Fruit fly (Drosophila melanogaster) whole organism, embryonic: ENCODE results near the gene CG14286.

Experiments used
- ATbp ChIP-seq: fragments of 200-800 bp; sonication (Bioruptor generic); optimal IDR thresholded peaks from 2 replicates; lab custom pipeline; 2017; ENCODE audit warnings: missing biosample characterization, mild to moderate bottlenecking, missing genetic modification characterization, missing genetic modification reagents
- Blimp-1 ChIP-seq: fragments of 200-800 bp; sonication (Bioruptor generic); optimal IDR thresholded peaks from 3 replicates; lab custom pipeline; 2018; ENCODE audit warnings: missing biosample characterization, missing genetic modification characterization, mild to moderate bottlenecking, moderate library complexity, missing genetic modification reagents
- Bteb2 ChIP-seq: fragments of 200-800 bp; sonication (Bioruptor generic); optimal IDR thresholded peaks from 2 replicates; lab custom pipeline; 2016; ENCODE audit warnings: missing biosample characterization, missing genetic modification characterization
- CG1024 ChIP-seq: fragments of 200-800 bp; sonication (Bioruptor generic); IDR thresholded peaks from 2 replicates; pipeline ENCODE4 v1.3.6; 2022; ENCODE audit warnings: missing biosample characterization, missing genetic modification characterization
- CG10321 ChIP-seq: fragments of 200-800 bp; sonication (Bioruptor generic); IDR thresholded peaks from 2 replicates; pipeline ENCODE4 v1.3.6; 2022; ENCODE audit warnings: missing biosample characterization, missing genetic modification characterization
- CG10431 ChIP-seq: fragments of 200-800 bp; sonication (Bioruptor generic); optimal IDR thresholded peaks from 3 replicates; lab custom pipeline; 2018; ENCODE audit warnings: missing biosample characterization, mild to moderate bottlenecking, missing genetic modification characterization
- CG11696 ChIP-seq: fragments of 200-800 bp; sonication (Bioruptor generic); IDR thresholded peaks from 2 replicates; pipeline ENCODE4 v1.3.6; 2022; ENCODE audit warnings: missing biosample characterization, missing genetic modification characterization
- CG15073 ChIP-seq: fragments of 200-800 bp; sonication (Bioruptor generic); optimal IDR thresholded peaks from 2 replicates; lab custom pipeline; 2016; ENCODE audit warnings: missing biosample characterization, missing genetic modification characterization
- CG17385 ChIP-seq: fragments of 200-800 bp; sonication (Bioruptor generic); optimal IDR thresholded peaks from 3 replicates; lab custom pipeline; 2018; ENCODE audit warnings: missing biosample characterization, mild to moderate bottlenecking, missing genetic modification characterization
- CG18764 ChIP-seq: fragments of 200-800 bp; sonication (Bioruptor generic); optimal IDR thresholded peaks from 3 replicates; lab custom pipeline; 2016; ENCODE audit warnings: missing biosample characterization, missing genetic modification characterization
- CG2116 ChIP-seq: fragments of 200-800 bp; sonication (Bioruptor generic); optimal IDR thresholded peaks from 3 replicates; lab custom pipeline; 2018; ENCODE audit warnings: missing biosample characterization, mild to moderate bottlenecking, missing genetic modification characterization
- CG30020 ChIP-seq: fragments of 200-800 bp; optimal IDR thresholded peaks from 2 replicates; lab custom pipeline; 2019; ENCODE audit warnings: missing biosample characterization, mild to moderate bottlenecking, missing genetic modification characterization, moderate library complexity
- CG30403 ChIP-seq: fragments of 200-800 bp; sonication (Bioruptor generic); optimal IDR thresholded peaks from 3 replicates; lab custom pipeline; 2016; ENCODE audit warnings: missing biosample characterization, missing genetic modification characterization
- CG30431 ChIP-seq: fragments of 200-800 bp; sonication (Bioruptor generic); optimal IDR thresholded peaks from 2 replicates; lab custom pipeline; 2017; ENCODE audit warnings: missing biosample characterization, missing genetic modification characterization
- CG3065 ChIP-seq: fragments of 200-800 bp; sonication (Bioruptor generic); optimal IDR thresholded peaks from 2 replicates; lab custom pipeline; 2016; ENCODE audit warnings: missing biosample characterization, missing genetic modification characterization
- CG31441 ChIP-seq: fragments of 200-800 bp; sonication (Bioruptor generic); IDR thresholded peaks from 2 replicates; pipeline ENCODE4 v1.3.6; 2022; ENCODE audit warnings: missing biosample characterization, missing genetic modification characterization
- CG4360 ChIP-seq: fragments of 200-800 bp; sonication (Bioruptor generic); IDR thresholded peaks from 2 replicates; pipeline ENCODE4 v1.3.6; 2022; ENCODE audit warnings: missing biosample characterization, missing genetic modification characterization
- CG5245 ChIP-seq: fragments of 200-800 bp; sonication (Bioruptor generic); optimal IDR thresholded peaks from 3 replicates; lab custom pipeline; 2016; ENCODE audit warnings: missing biosample characterization, missing genetic modification characterization
- CG6272 ChIP-seq: fragments of 200-800 bp; sonication (Bioruptor generic); IDR thresholded peaks from 2 replicates; pipeline ENCODE4 v1.3.6; 2022; ENCODE audit warnings: missing biosample characterization, missing genetic modification characterization
- CG6765 ChIP-seq: fragments of 200-800 bp; sonication (Bioruptor generic); optimal IDR thresholded peaks from 3 replicates; lab custom pipeline; 2017; ENCODE audit warnings: missing biosample characterization, mild to moderate bottlenecking, missing genetic modification characterization
- CG7839 ChIP-seq: fragments of 200-800 bp; sonication (Bioruptor generic); optimal IDR thresholded peaks from 3 replicates; lab custom pipeline; 2018; ENCODE audit warnings: missing biosample characterization, mild to moderate bottlenecking, missing genetic modification characterization, moderate library complexity
- CG7928 ChIP-seq: fragments of 200-800 bp; sonication (Bioruptor generic); optimal IDR thresholded peaks from 2 replicates; lab custom pipeline; 2017; ENCODE audit warnings: missing biosample characterization, mild to moderate bottlenecking, missing genetic modification characterization
- CG9609 ChIP-seq: fragments of 200-800 bp; sonication (Bioruptor generic); optimal IDR thresholded peaks from 3 replicates; lab custom pipeline; 2016; ENCODE audit warnings: missing biosample characterization, missing genetic modification characterization
- CG9727 ChIP-seq: fragments of 200-800 bp; sonication (Bioruptor generic); optimal IDR thresholded peaks from 3 replicates; lab custom pipeline; 2017; ENCODE audit warnings: missing biosample characterization, mild to moderate bottlenecking, missing genetic modification characterization
- Camta ChIP-seq: fragments of 200-800 bp; sonication (Bioruptor generic); optimal IDR thresholded peaks from 2 replicates; lab custom pipeline; 2016; ENCODE audit warnings: missing biosample characterization, missing genetic modification characterization
- D19B ChIP-seq: fragments of 200-800 bp; sonication (Bioruptor generic); optimal IDR thresholded peaks from 2 replicates; lab custom pipeline; 2017; ENCODE audit warnings: missing biosample characterization, mild to moderate bottlenecking, missing genetic modification characterization
- Dad ChIP-seq: fragments of 200-800 bp; sonication (Bioruptor generic); optimal IDR thresholded peaks from 3 replicates; lab custom pipeline; 2016; ENCODE audit warnings: missing biosample characterization, missing genetic modification characterization
- Doc3 ChIP-seq: fragments of 200-800 bp; sonication (Bioruptor generic); IDR thresholded peaks from 3 replicates; pipeline ENCODE4 v1.3.6; 2022; ENCODE audit warnings: missing biosample characterization, missing genetic modification characterization; ENCODE audit not compliant: partially characterized antibody
- Hsf ChIP-seq: fragments of 200-800 bp; sonication (Bioruptor generic); optimal IDR thresholded peaks from 3 replicates; lab custom pipeline; 2016; ENCODE audit warnings: missing biosample characterization, missing genetic modification characterization
- MESR4 ChIP-seq: fragments of 200-800 bp; sonication (Bioruptor generic); optimal IDR thresholded peaks from 2 replicates; lab custom pipeline; 2018; ENCODE audit warnings: missing biosample characterization, mild to moderate bottlenecking, missing genetic modification characterization, moderate library complexity
- Med ChIP-seq: fragments of 200-800 bp; sonication (Bioruptor generic); peaks from one replicate; lab custom pipeline; 2016; ENCODE audit warnings: missing biosample characterization, missing genetic modification characterization, mild to moderate bottlenecking, inconsistent platforms, moderate library complexity
- Mes4 ChIP-seq: fragments of 200-800 bp; sonication (Bioruptor generic); optimal IDR thresholded peaks from 2 replicates; lab custom pipeline; 2016; ENCODE audit warnings: missing biosample characterization, missing genetic modification characterization
- NK7.1 ChIP-seq: fragments of 200-800 bp; sonication (Bioruptor generic); optimal IDR thresholded peaks from 3 replicates; lab custom pipeline; 2016; ENCODE audit warnings: missing biosample characterization, missing genetic modification characterization
- aop ChIP-seq: fragments of 200-800 bp; sonication (Bioruptor generic); IDR thresholded peaks from 2 replicates; pipeline ENCODE4 v1.3.6; 2022; ENCODE audit warnings: missing biosample characterization, missing genetic modification characterization
- ase ChIP-seq: fragments of 200-800 bp; sonication (Bioruptor generic); IDR thresholded peaks from 3 replicates; pipeline ENCODE4 v1.3.6; 2022; ENCODE audit warnings: missing biosample characterization, missing genetic modification characterization
- az2 ChIP-seq: fragments of 200-800 bp; sonication (Bioruptor generic); optimal IDR thresholded peaks from 3 replicates; lab custom pipeline; 2016; ENCODE audit warnings: missing biosample characterization, missing genetic modification characterization
- chm ChIP-seq: fragments of 200-800 bp; sonication (Bioruptor generic); IDR thresholded peaks from 2 replicates; pipeline ENCODE4 v1.3.6; 2022; ENCODE audit warnings: missing biosample characterization, missing genetic modification characterization
- cwo ChIP-seq: fragments of 200-800 bp; sonication (Bioruptor generic); optimal IDR thresholded peaks from 3 replicates; lab custom pipeline; 2017; ENCODE audit warnings: missing biosample characterization, missing genetic modification characterization, mild to moderate bottlenecking, moderate library complexity, missing genetic modification reagents
- dysf ChIP-seq: fragments of 200-800 bp; sonication (Bioruptor generic); IDR thresholded peaks from 3 replicates; pipeline ENCODE4 v1.3.6; 2022; ENCODE audit warnings: missing biosample characterization, missing genetic modification characterization
- ewg ChIP-seq: fragments of 200-800 bp; sonication (Bioruptor generic); optimal IDR thresholded peaks from 3 replicates; lab custom pipeline; 2017; ENCODE audit warnings: mild to moderate bottlenecking, missing biosample characterization, missing genetic modification reagents, missing genetic modification characterization
- her ChIP-seq: fragments of 200-800 bp; sonication (Bioruptor generic); optimal IDR thresholded peaks from 2 replicates; lab custom pipeline; 2016; ENCODE audit warnings: missing biosample characterization, missing genetic modification characterization
- hth ChIP-seq: fragments of >200 bp; optimal IDR thresholded peaks from 2 replicates; lab custom pipeline; 2017; ENCODE audit warnings: inconsistent platforms
- inv ChIP-seq: fragments of 200-800 bp; sonication (Bioruptor generic); IDR thresholded peaks from 2 replicates; pipeline ENCODE4 v1.3.6; 2022; ENCODE audit warnings: missing biosample characterization, missing genetic modification characterization; ENCODE audit not compliant: partially characterized antibody
- luna ChIP-seq: fragments of 200-800 bp; sonication (Bioruptor generic); optimal IDR thresholded peaks from 2 replicates; lab custom pipeline; 2016; ENCODE audit warnings: missing biosample characterization, missing genetic modification characterization
- nerfin-2 ChIP-seq: fragments of 200-800 bp; sonication (Bioruptor generic); IDR thresholded peaks from 2 replicates; pipeline ENCODE4 v1.3.6; 2022; ENCODE audit warnings: missing biosample characterization, missing genetic modification characterization; ENCODE audit not compliant: partially characterized antibody
- p53 ChIP-seq: fragments of 200-800 bp; sonication (Bioruptor generic); optimal IDR thresholded peaks from 2 replicates; lab custom pipeline; 2016; ENCODE audit warnings: missing biosample characterization, missing genetic modification characterization
- sc ChIP-seq, 3 experiments: fragments of >200 bp in 2 of 3; fragments of 200-800 bp in 1 of 3; sonication (Bioruptor generic) in 1 of 3; optimal IDR thresholded peaks; 2 replicates in 2 of 3; 3 replicates in 1 of 3; lab custom pipeline; 2017; ENCODE audit warnings: mild to moderate bottlenecking in 1 of 3, missing biosample characterization in 1 of 3, missing genetic modification characterization in 1 of 3, missing genetic modification reagents in 1 of 3
- schlank ChIP-seq: fragments of 200-800 bp; sonication (Bioruptor generic); optimal IDR thresholded peaks from 2 replicates; lab custom pipeline; 2018; ENCODE audit warnings: missing biosample characterization, mild to moderate bottlenecking, missing genetic modification characterization
- sens-2 ChIP-seq: fragments of 200-800 bp; sonication (Bioruptor generic); IDR thresholded peaks from 2 replicates; pipeline ENCODE4 v1.3.6; 2022; ENCODE audit warnings: missing biosample characterization, missing genetic modification characterization
- tin ChIP-seq: fragments of 200-800 bp; sonication (Bioruptor generic); optimal IDR thresholded peaks from 3 replicates; lab custom pipeline; 2016; ENCODE audit warnings: missing biosample characterization, missing genetic modification characterization
- unpg ChIP-seq: fragments of 200-800 bp; sonication (Bioruptor generic); optimal IDR thresholded peaks from 3 replicates; lab custom pipeline; 2018; ENCODE audit warnings: missing biosample characterization, mild to moderate bottlenecking, missing genetic modification characterization, moderate library complexity
- zfh1 ChIP-seq: fragments of 200-800 bp; sonication (Bioruptor generic); IDR thresholded peaks from 3 replicates; pipeline ENCODE4 v1.3.6; 2022; ENCODE audit warnings: missing biosample characterization, missing genetic modification characterization

The CG14286 gene

DNA sequence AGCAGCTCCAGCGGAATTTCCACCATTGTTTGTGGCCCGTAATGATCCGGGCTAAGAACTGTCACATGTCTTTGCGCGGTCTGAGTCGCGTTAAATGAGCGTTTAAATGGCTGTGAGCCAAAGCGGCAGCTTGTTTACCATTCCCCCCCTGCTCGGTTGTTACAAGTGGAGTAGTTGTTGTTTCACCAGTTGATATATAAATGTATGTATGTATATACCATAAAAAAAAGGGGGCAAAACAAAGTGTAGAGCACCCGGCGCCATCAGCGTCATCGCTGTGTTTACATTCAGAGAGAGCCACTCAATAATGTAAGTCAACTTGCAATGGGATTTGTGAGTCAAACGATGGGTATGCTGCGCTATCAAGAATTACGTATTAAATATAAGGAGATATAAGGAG lies 33.0 kb downstream of the CG14286 start (continued):
- no peak for TF ChIP-seq hth (lab: Kevin White, UChicago)
- TF ChIP-seq CG30403 (GFP tag; lab: Kevin White, UChicago), result no peak
- no peak for TF ChIP-seq ase
- no peak for TF ChIP-seq CG10321 (GFP tag; lab: Robert Waterston, UW)
- TF ChIP-seq sens-2 (GFP tag; lab: Robert Waterston, UW), result no peak
- TF ChIP-seq CG5245, result no peak
- no peak for TF ChIP-seq her (GFP tag; lab: Kevin White, UChicago)
- no peak for TF ChIP-seq p53 (GFP tag; lab: Kevin White, UChicago)
- no peak for TF ChIP-seq CG6765 (GFP tag; lab: Kevin White, UChicago)
- TF ChIP-seq ewg (GFP tag; lab: Kevin White, UChicago), result no peak
- TF ChIP-seq Camta, result no peak
- no peak for TF ChIP-seq CG9727 (GFP tag; lab: Kevin White, UChicago)
- TF ChIP-seq ATbp (GFP tag; lab: Kevin White, UChicago), result peak; percentile 34
- TF ChIP-seq az2 (GFP tag; lab: Kevin White, UChicago), result no peak
- TF ChIP-seq sc (optimal IDR thresholded peaks at IDR 0.05; lab: Kevin White, UChicago), result no peak
- TF ChIP-seq sc (GFP tag; optimal IDR thresholded peaks at IDR 0.05; lab: Kevin White, UChicago), result peak; percentile 6
- no peak for TF ChIP-seq Doc3
- TF ChIP-seq schlank, result no peak
- no peak for TF ChIP-seq CG4360 (GFP tag; lab: Robert Waterston, UW)
- no peak for TF ChIP-seq CG30431 (GFP tag; lab: Kevin White, UChicago)
- TF ChIP-seq unpg, result no peak
- TF ChIP-seq CG7839 (tag; lab: Kevin White, UChicago), result no peak
- 0 out of 2 replicates have a peak, but pooled peaks have one; percentile 34 for TF ChIP-seq CG11696 (GFP tag; lab: Robert Waterston, UW)
- no peak for TF ChIP-seq Bteb2 (GFP tag; lab: Kevin White, UChicago)
- TF ChIP-seq chm (GFP tag; lab: Robert Waterston, UW), result 0 out of 2 replicates have a peak, but pooled peaks have one; percentile 18
- TF ChIP-seq MESR4 (GFP tag; lab: Kevin White, UChicago), result no peak
- TF ChIP-seq CG7928 (GFP tag; lab: Kevin White, UChicago), result no peak
- no peak for TF ChIP-seq inv (GFP tag; lab: Robert Waterston, UW)
- TF ChIP-seq CG6272 (GFP tag; lab: Robert Waterston, UW), result no peak
- no peak for TF ChIP-seq CG17385 (GFP tag; lab: Kevin White, UChicago)
- no peak for TF ChIP-seq CG1024 (GFP tag; lab: Robert Waterston, UW)
- no peak for TF ChIP-seq nerfin-2 (GFP tag; lab: Robert Waterston, UW)
- no peak for TF ChIP-seq CG18764 (GFP tag; lab: Kevin White, UChicago)
- TF ChIP-seq Blimp-1 (GFP tag; lab: Kevin White, UChicago), result no peak
- TF ChIP-seq CG31441 (GFP tag; lab: Robert Waterston, UW), result no peak
- TF ChIP-seq Mes4, result no peak
- TF ChIP-seq Dad (GFP tag; lab: Kevin White, UChicago), result no peak
- TF ChIP-seq zfh1, result 0 out of 3 replicates have a peak, but pooled peaks have one; percentile 17
- no peak for TF ChIP-seq aop
- TF ChIP-seq Med (GFP tag; lab: Kevin White, UChicago), result peak; percentile 68
- TF ChIP-seq CG30020, result no peak
- no peak for TF ChIP-seq CG9609 (GFP tag; lab: Kevin White, UChicago)
- TF ChIP-seq luna, result no peak
- TF ChIP-seq NK7.1 (GFP tag; lab: Kevin White, UChicago), result no peak
- no peak for TF ChIP-seq CG3065 (GFP tag; lab: Kevin White, UChicago)
- no peak for TF ChIP-seq CG10431 (GFP tag; lab: Kevin White, UChicago)
- no peak for TF ChIP-seq tin (GFP tag; lab: Kevin White, UChicago)
- TF ChIP-seq D19B (GFP tag; lab: Kevin White, UChicago), result no peak
- TF ChIP-seq dysf (GFP tag; lab: Robert Waterston, UW), result 0 out of 3 replicates have a peak, but pooled peaks have one; percentile 21
- TF ChIP-seq CG2116, result no peak
- TF ChIP-seq CG15073 (GFP tag; lab: Kevin White, UChicago), result no peak
- TF ChIP-seq Hsf (GFP tag; lab: Kevin White, UChicago), result no peak
- no peak for TF ChIP-seq cwo
